Worm (Caenorhabditis elegans): ENCODE measurements around the gene daf-22.

- TF ChIP-seq hnd-1 (tag; optimal IDR thresholded peaks at IDR 0.05) (no peak), ama-1 (optimal IDR thresholded peaks at IDR 0.05) (no peak), scrt-1 (GFP tag; IDR thresholded peaks at IDR 0.05) (no peak), ceh-36 (tag; optimal IDR thresholded peaks at IDR 0.05) (no peak), flt-1 (GFP tag; IDR thresholded peaks at IDR 0.05) (no peak), hmbx-1 (tag; optimal IDR thresholded peaks at IDR 0.05) (no peak), ets-7 (tag; optimal IDR thresholded peaks at IDR 0.05) (no peak), ceh-13 (GFP tag; optimal IDR thresholded peaks at IDR 0.05) (no peak), B0310.2 (tag; optimal IDR thresholded peaks at IDR 0.05) (no peak), aly-1 (tag; optimal IDR thresholded peaks at IDR 0.05) (no peak), F13C5.2 (tag; optimal IDR thresholded peaks at IDR 0.05) (no peak), hmg-4 (GFP tag; optimal IDR thresholded peaks at IDR 0.05) (no peak)
These were observed 22.7 kb upstream of the daf-22 start, which contains the start of gene srh-27 for ce11 chrII:12448241-12448640.

Measured in whole organism, early embryonic.